Worm (Caenorhabditis elegans): ENCODE data around the gene F49E8.7.

DNA sequence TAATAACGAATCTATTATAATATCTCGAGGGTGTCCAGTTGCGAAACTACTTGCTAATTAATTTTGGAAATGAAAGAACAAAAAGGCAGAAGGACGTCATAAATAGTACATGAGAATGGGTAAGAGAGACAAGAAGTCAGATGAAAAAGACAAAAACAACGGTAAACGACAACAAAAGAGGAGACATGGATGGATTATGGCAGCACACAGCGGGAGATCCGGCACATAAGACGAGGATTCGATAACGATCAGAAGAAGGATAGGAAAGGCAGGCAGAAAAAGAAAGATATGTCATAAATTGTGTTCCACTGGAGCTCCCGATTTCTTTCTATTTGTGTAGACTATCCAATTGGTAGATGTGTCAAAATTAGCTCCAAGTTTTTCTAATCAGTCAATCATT, 34.6 kb downstream of the F49E8.7 start:
- TF ChIP-seq pes-1 (GFP tag; IDR thresholded peaks at IDR 0.05) (no peak), tbx-37 (GFP tag; conservative IDR thresholded peaks at IDR 0.05) (no peak), ama-1 (optimal IDR thresholded peaks at IDR 0.05) (no peak), hnd-1 (tag; optimal IDR thresholded peaks at IDR 0.05) (no peak), tbx-11 (GFP tag; IDR thresholded peaks at IDR 0.05) (no peak), ets-7 (tag; optimal IDR thresholded peaks at IDR 0.05) (no peak), scrt-1 (GFP tag; IDR thresholded peaks at IDR 0.05) (no peak), hmg-4 (GFP tag; optimal IDR thresholded peaks at IDR 0.05) (no peak), ceh-13 (GFP tag; optimal IDR thresholded peaks at IDR 0.05) (no peak), ceh-36 (tag; optimal IDR thresholded peaks at IDR 0.05) (no peak), F13C5.2 (tag; optimal IDR thresholded peaks at IDR 0.05) (no peak), aly-1 (tag; optimal IDR thresholded peaks at IDR 0.05) (no peak), flt-1 (GFP tag; IDR thresholded peaks at IDR 0.05) (no peak), hmbx-1 (tag; optimal IDR thresholded peaks at IDR 0.05) (no peak)

Data from whole organism, early embryonic.